Worm (Caenorhabditis elegans) whole organism, L4 larva: Measurements from ENCODE around the gene K09C6.3.
"Not testable (repeated sequence)": the region's sequence is repeated elsewhere in the genome, so short reads cannot be mapped to it uniquely, and the experiment has no call there.

Source experiments
- F26F4.8 ChIP-seq: fragments of 200-800 bp; sonication (Bioruptor generic); conservative IDR thresholded peaks from 2 replicates; pipeline ENCODE4 v1.3.6; 2022; ENCODE audit warnings: missing genetic modification characterization, missing compliant biosample characterization
- F44E2.7 ChIP-seq: fragments of 200-800 bp; sonication (Bioruptor generic); IDR thresholded peaks from 2 replicates; pipeline ENCODE4 v2.1.2; 2022; ENCODE audit warnings: missing genetic modification characterization, missing compliant biosample characterization
- Y105C5A.15 ChIP-seq: fragments of 200-800 bp; sonication (Bioruptor generic); IDR thresholded peaks from 2 replicates; pipeline ENCODE4 v1.3.6; 2022; ENCODE audit warnings: missing genetic modification characterization, missing compliant biosample characterization
- ZK337.2 ChIP-seq: fragments of 200-800 bp; sonication (Bioruptor generic); IDR thresholded peaks from 2 replicates; pipeline ENCODE4 v1.3.6; 2022; ENCODE audit warnings: missing genetic modification reagents, missing genetic modification characterization, missing compliant biosample characterization
- aha-1 ChIP-seq: fragments of 150-350 bp; peaks from one replicate; lab custom pipeline; 2014; ENCODE audit warnings: missing biosample characterization, missing genetic modification characterization
- arid-1 ChIP-seq: fragments of 200-800 bp; sonication (Bioruptor generic); conservative IDR thresholded peaks from 2 replicates; pipeline ENCODE4 v1.3.6; 2022; ENCODE audit warnings: missing genetic modification reagents, missing genetic modification characterization, missing compliant biosample characterization
- ceh-82 ChIP-seq: sonication (generic microtip); optimal IDR thresholded peaks from 2 replicates; lab custom pipeline; 2017; ENCODE audit warnings: missing biosample characterization, missing genetic modification characterization
- daf-16 ChIP-seq, 3 experiments: sonication (generic microtip); optimal IDR thresholded peaks; 2 replicates each; lab custom pipeline; 2016 to 2017; ENCODE audit warnings: missing genetic modification characterization in 3 of 3, missing genetic modification reagents in 3 of 3, mild to moderate bottlenecking in 2 of 3, missing compliant biosample characterization in 2 of 3, missing biosample characterization in 1 of 3, moderate library complexity in 1 of 3
- dpl-1 ChIP-seq: fragments of 150-350 bp; optimal IDR thresholded peaks from 2 replicates; lab custom pipeline; 2014; ENCODE audit warnings: missing biosample characterization, missing genetic modification reagents, missing genetic modification characterization
- duxl-1 ChIP-seq: sonication (generic microtip); optimal IDR thresholded peaks from 2 replicates; lab custom pipeline; 2016; ENCODE audit warnings: mild to moderate bottlenecking, missing genetic modification characterization, moderate library complexity, missing compliant biosample characterization; ENCODE audit not compliant: poor library complexity
- egl-27 ChIP-seq: sonication (generic microtip); optimal IDR thresholded peaks from 3 replicates; lab custom pipeline; 2017; ENCODE audit warnings: missing biosample characterization, missing genetic modification reagents, missing genetic modification characterization
- fkh-10 ChIP-seq: fragments of 150-350 bp; optimal IDR thresholded peaks from 2 replicates; lab custom pipeline; 2014; ENCODE audit warnings: missing biosample characterization, missing genetic modification reagents, missing genetic modification characterization
- hmg-1.1 ChIP-seq: fragments of 200-800 bp; sonication (Bioruptor generic); IDR thresholded peaks from 2 replicates; pipeline ENCODE4 v1.3.6; 2022; ENCODE audit warnings: missing genetic modification reagents, missing genetic modification characterization, missing compliant biosample characterization
- jun-1 ChIP-seq: fragments of 150-350 bp; optimal IDR thresholded peaks from 2 replicates; lab custom pipeline; 2014; ENCODE audit warnings: missing biosample characterization, missing genetic modification reagents, missing genetic modification characterization
- lin-39 ChIP-seq: fragments of 150-350 bp; optimal IDR thresholded peaks from 2 replicates; lab custom pipeline; 2014; ENCODE audit warnings: missing biosample characterization, missing genetic modification reagents, missing genetic modification characterization
- lsy-2 ChIP-seq, 2 experiments: fragments of 150-350 bp in 1 of 2; sonication (generic microtip) in 1 of 2; optimal IDR thresholded peaks; 2 replicates each; lab custom pipeline; 2014 to 2017; ENCODE audit warnings: missing biosample characterization in 2 of 2, missing genetic modification characterization in 2 of 2
- madf-9 ChIP-seq: fragments of 200-800 bp; sonication (Bioruptor generic); conservative IDR thresholded peaks from 2 replicates; pipeline ENCODE4 v1.3.6; 2022; ENCODE audit warnings: missing genetic modification reagents, missing genetic modification characterization, missing compliant biosample characterization
- mdl-1 ChIP-seq, 2 experiments: fragments of 150-350 bp in 1 of 2; sonication (generic microtip) in 1 of 2; optimal IDR thresholded peaks; 2 replicates each; lab custom pipeline; 2014 to 2017; ENCODE audit warnings: missing biosample characterization in 2 of 2, missing genetic modification characterization in 2 of 2
- mdt-29 ChIP-seq: fragments of 200-800 bp; sonication (Bioruptor generic); IDR thresholded peaks from 2 replicates; pipeline ENCODE4 v1.3.6; 2022; ENCODE audit warnings: missing genetic modification reagents, missing genetic modification characterization, missing compliant biosample characterization
- mxl-2 ChIP-seq: fragments of 200-800 bp; sonication (Bioruptor generic); conservative IDR thresholded peaks from 2 replicates; pipeline ENCODE4 v1.3.6; 2022; ENCODE audit warnings: missing genetic modification reagents, missing genetic modification characterization, missing compliant biosample characterization
- nhr-10 ChIP-seq: fragments of 150-350 bp; optimal IDR thresholded peaks from 2 replicates; lab custom pipeline; 2014; ENCODE audit warnings: missing biosample characterization, missing genetic modification characterization
- nhr-25 ChIP-seq: sonication (generic microtip); optimal IDR thresholded peaks from 2 replicates; lab custom pipeline; 2017; ENCODE audit warnings: missing genetic modification characterization, mild to moderate bottlenecking, missing compliant biosample characterization, antibody characterized with exemption, moderate library complexity, borderline replicate concordance; ENCODE audit not compliant: insufficient read depth
- nhr-41 ChIP-seq: fragments of 200-800 bp; sonication (Bioruptor generic); IDR thresholded peaks from 2 replicates; pipeline ENCODE4 v1.3.6; 2022; ENCODE audit warnings: missing genetic modification reagents, missing genetic modification characterization, missing compliant biosample characterization
- nhr-42 ChIP-seq: fragments of 200-800 bp; sonication (Bioruptor generic); IDR thresholded peaks from 2 replicates; pipeline ENCODE4 v1.3.6; 2022; ENCODE audit warnings: missing genetic modification characterization, missing compliant biosample characterization
- nhr-77 ChIP-seq: fragments of 150-350 bp; optimal IDR thresholded peaks from 2 replicates; lab custom pipeline; 2014; ENCODE audit warnings: missing biosample characterization, missing genetic modification characterization
- pqm-1 ChIP-seq: sonication (generic microtip); optimal IDR thresholded peaks from 2 replicates; lab custom pipeline; 2017; ENCODE audit warnings: missing biosample characterization, missing genetic modification characterization
- snpc-1.2 ChIP-seq: fragments of 200-800 bp; sonication (Bioruptor generic); IDR thresholded peaks from 2 replicates; pipeline ENCODE4 v1.3.6; 2022; ENCODE audit warnings: missing genetic modification reagents, missing genetic modification characterization, missing compliant biosample characterization
- unc-130 ChIP-seq: sonication (generic microtip); optimal IDR thresholded peaks from 2 replicates; lab custom pipeline; 2016; ENCODE audit warnings: missing genetic modification reagents, missing genetic modification characterization, missing compliant biosample characterization
- unc-62 ChIP-seq, 3 experiments: fragments of 150-350 bp in 1 of 3; sonication (generic microtip); optimal IDR thresholded peaks in 2 of 3; peaks in 1 of 3; 1 replicate in 1 of 3; 2 replicates in 2 of 3; lab custom pipeline; 2014 to 2017; ENCODE audit warnings: missing biosample characterization in 3 of 3, missing genetic modification characterization in 3 of 3, missing genetic modification reagents in 3 of 3, missing genotype in 1 of 3
- vab-7 ChIP-seq: fragments of 200-800 bp; sonication (Bioruptor generic); IDR thresholded peaks from 2 replicates; pipeline ENCODE4 v1.3.6; 2022; ENCODE audit warnings: missing genetic modification reagents, missing genetic modification characterization, missing compliant biosample characterization

Gene K09C6.3

ce11 chrV:813101-813500, 39.2 kb upstream of the K09C6.3 start, which contains the start of gene R13D11.10:
Gene R13D11.10 (minus strand): TSS chrV:813201.
- TF ChIP-seq mdl-1 (tag; optimal IDR thresholded peaks at IDR 0.05; lab: Kevin White, UChicago) = no peak
- TF ChIP-seq fkh-10 = no peak
- TF ChIP-seq F44E2.7 (GFP tag; lab: Robert Waterston, UW) = no peak
- TF ChIP-seq ZK337.2 (GFP tag; lab: Robert Waterston, UW) = no peak
- TF ChIP-seq duxl-1 (tag; lab: Kevin White, UChicago) = no peak
- no peak for TF ChIP-seq mxl-2 (GFP tag; lab: Robert Waterston, UW)
- no peak for TF ChIP-seq lsy-2 (tag; optimal IDR thresholded peaks at IDR 0.05; lab: Kevin White, UChicago)
- no peak for TF ChIP-seq pqm-1 (tag; lab: Kevin White, UChicago)
- no peak for TF ChIP-seq F26F4.8 (GFP tag; lab: Robert Waterston, UW)
- TF ChIP-seq ceh-82 = no peak
- no peak for TF ChIP-seq nhr-10
- no peak for TF ChIP-seq arid-1
- TF ChIP-seq aha-1 = no peak

- no peak for TF ChIP-seq daf-16 (GFP tag; optimal IDR thresholded peaks at IDR 0.05; lab: Kevin White, UChicago)
- TF ChIP-seq daf-16 (tag; optimal IDR thresholded peaks at IDR 0.05; lab: Kevin White, UChicago) = no peak
- TF ChIP-seq arid-1 = no peak
- no peak for TF ChIP-seq jun-1 (tag; lab: Kevin White, UChicago)
- TF ChIP-seq dpl-1 = no peak
These were observed 37.6 kb upstream of the K09C6.3 start, which contains the start of gene R13D11.3 for ce11 chrV:814716-815115. Gene R13D11.3 (plus strand): TSS chrV:815016.

DNA sequence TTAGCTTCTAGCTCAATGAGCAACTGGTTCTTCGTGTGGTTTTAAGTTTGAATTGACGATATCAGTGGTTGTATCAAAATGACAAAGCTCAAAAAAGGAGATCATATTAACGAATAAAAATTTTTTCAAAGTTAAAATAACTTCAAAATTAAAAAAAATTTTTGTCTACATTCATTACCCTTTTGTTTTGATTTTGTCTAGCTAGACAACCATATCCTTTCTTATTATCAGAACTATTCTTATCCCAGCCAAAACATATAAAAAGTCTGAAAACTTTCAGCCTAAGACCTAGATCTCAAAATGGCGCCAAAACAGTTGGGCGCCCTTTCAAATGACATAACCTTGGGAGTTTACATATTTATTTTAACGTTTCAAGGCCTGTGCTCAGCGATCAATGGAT, 35.1 kb upstream of the K09C6.3 start, which contains the start of gene R13D11.1:
Gene R13D11.1 (plus strand): TSS at position 301 of the 400 bp plus-strand sequence.
- TF ChIP-seq nhr-77 (tag; lab: Kevin White, UChicago) (no peak), lin-39 (no peak), snpc-1.2 (GFP tag; lab: Robert Waterston, UW) (no peak), nhr-42 (GFP tag; lab: Robert Waterston, UW) (no peak), jun-1 (tag; lab: Kevin White, UChicago) (no peak), aha-1 (no peak), nhr-25 (tag; lab: Kevin White, UChicago) (no peak), egl-27 (tag; lab: Kevin White, UChicago) (no peak), duxl-1 (tag; lab: Kevin White, UChicago) (no peak), nhr-41 (GFP tag; lab: Robert Waterston, UW) (no peak), vab-7 (GFP tag; lab: Robert Waterston, UW) (no peak), madf-9 (no peak), mdt-29 (GFP tag; lab: Robert Waterston, UW) (no peak), hmg-1.1 (GFP tag; lab: Robert Waterston, UW) (no peak), F26F4.8 (GFP tag; lab: Robert Waterston, UW) (no peak)
- TF ChIP-seq, all 104 proteins: peak for 0

- TF ChIP-seq unc-62 (GFP tag; optimal IDR thresholded peaks at IDR 0.05 in 1 of 2; lab: Kevin White, UChicago) = peak in 1 of 2 experiments; percentile 30
- TF ChIP-seq unc-62 (tag; optimal IDR thresholded peaks at IDR 0.05; lab: Kevin White, UChicago) = not testable (repeated sequence)
These were observed 31.7 kb upstream of the K09C6.3 start, which contains the start of gene srx-32 for ce11 chrV:820629-821028. Gene srx-32 (minus strand): TSS chrV:820729.

- not testable (repeated sequence) for TF ChIP-seq egl-27 (tag; lab: Kevin White, UChicago); unc-130 (GFP tag; lab: Kevin White, UChicago); Y105C5A.15 (GFP tag; lab: Robert Waterston, UW)
- TF ChIP-seq, all 104 proteins: peak for 0; not testable (repeated sequence) for 104
These were observed 29.4 kb upstream of the K09C6.3 start, which contains the start of gene srx-31 for ce11 chrV:822922-823321. Gene srx-31 (minus strand): TSS chrV:823022.
